Worm (Caenorhabditis elegans) whole organism, early embryonic: ENCODE measurements around the gene T04C12.7.

Experiments
- B0310.2 ChIP-seq: sonication (generic microtip); optimal IDR thresholded peaks from 2 replicates; lab custom pipeline; 2016; ENCODE audit warnings: mild to moderate bottlenecking, missing genetic modification characterization, missing compliant biosample characterization
- aly-1 ChIP-seq: sonication (generic microtip); optimal IDR thresholded peaks from 2 replicates; lab custom pipeline; 2016; ENCODE audit warnings: missing genetic modification characterization, missing compliant biosample characterization
- ama-1 ChIP-seq: fragments of 150-350 bp; optimal IDR thresholded peaks from 2 replicates; lab custom pipeline; 2014
- ets-7 ChIP-seq: sonication (generic microtip); optimal IDR thresholded peaks from 2 replicates; lab custom pipeline; 2016; ENCODE audit warnings: missing genotype, missing genetic modification characterization, missing compliant biosample characterization
- flt-1 ChIP-seq: fragments of 200-800 bp; sonication (Bioruptor generic); IDR thresholded peaks from 2 replicates; pipeline ENCODE4 v1.3.6; 2022; ENCODE audit warnings: missing genetic modification characterization, missing compliant biosample characterization
- tbx-37 ChIP-seq: fragments of 200-800 bp; sonication (Bioruptor generic); conservative IDR thresholded peaks from 2 replicates; pipeline ENCODE4 v1.3.6; 2022; ENCODE audit warnings: missing genetic modification reagents, missing genetic modification characterization, missing compliant biosample characterization

DNA sequence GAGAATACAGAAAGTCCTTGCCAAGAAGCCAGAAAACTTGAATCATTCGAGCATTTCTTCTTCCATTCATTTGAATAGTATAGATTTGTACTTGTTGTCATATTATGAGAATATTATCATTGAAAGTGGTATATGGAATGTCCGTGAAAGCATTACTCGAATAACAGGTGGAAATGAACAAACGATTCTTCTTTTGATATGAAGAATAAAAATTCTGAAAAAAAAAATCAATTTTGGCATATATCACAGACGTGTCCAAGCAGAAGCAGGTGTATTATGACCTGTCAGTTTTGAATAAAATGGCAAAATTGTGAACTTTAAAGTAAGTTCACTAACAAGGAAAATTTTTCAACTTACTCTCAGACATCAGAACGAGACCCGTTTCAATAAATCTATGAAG is 3.1 kb downstream of the T04C12.7 start, which contains the start of gene srh-75:
- no peak for TF ChIP-seq ama-1 (lab: Kevin White, UChicago)
- TF ChIP-seq ets-7 (tag; lab: Kevin White, UChicago) = no peak
- no peak for TF ChIP-seq tbx-37 (GFP tag; lab: Robert Waterston, UW)
- no peak for TF ChIP-seq B0310.2 (tag; lab: Kevin White, UChicago)
- no peak for TF ChIP-seq aly-1 (tag; lab: Kevin White, UChicago)
- no peak for TF ChIP-seq flt-1 (GFP tag; lab: Robert Waterston, UW)
